Worm (Caenorhabditis elegans): ENCODE results near the gene lev-9.

lev-9 gene

DNA sequence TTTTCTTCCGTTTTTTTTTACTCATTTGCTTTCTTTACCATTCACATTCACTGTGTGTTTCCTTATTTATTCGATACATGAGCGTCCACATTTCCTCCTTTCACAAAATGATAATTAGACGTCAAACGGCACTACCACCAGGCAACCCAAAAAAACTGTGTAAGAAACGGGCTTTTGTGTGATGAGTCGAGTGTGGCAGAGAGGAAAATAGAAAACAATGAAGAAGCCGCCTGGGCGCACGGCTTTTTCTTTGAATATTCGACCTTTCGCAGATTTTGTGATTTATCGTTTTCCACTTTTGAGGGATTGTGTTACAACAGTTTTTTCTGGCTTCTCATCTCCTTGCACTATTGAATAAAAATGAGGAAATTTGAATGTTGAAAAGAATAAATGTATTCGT is 13.2 kb downstream of the lev-9 start:
- TF ChIP-seq blmp-1 (tag; optimal IDR thresholded peaks at IDR 0.05) (peak; percentile 23), rnt-1 (tag; optimal IDR thresholded peaks at IDR 0.05) (no peak)

DNA sequence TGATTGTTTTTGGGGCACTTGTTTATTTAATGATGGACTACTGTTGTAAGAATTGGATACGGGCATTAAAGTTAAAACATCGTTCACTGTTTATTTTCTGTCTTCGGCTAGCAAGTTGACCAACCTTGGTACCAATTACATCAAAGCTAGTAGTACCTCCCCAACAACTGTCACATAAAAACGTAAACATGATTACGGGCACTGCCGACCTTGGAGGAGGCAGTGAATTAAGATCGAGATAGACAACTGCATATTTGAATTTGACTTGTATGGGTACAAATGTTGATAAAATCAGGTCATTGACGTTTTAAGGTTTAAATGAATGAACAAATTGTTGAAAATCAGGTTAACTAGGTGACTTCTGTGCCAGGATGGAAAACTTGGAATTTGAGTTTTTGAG is 14.3 kb downstream of the lev-9 start:
- no peak for TF ChIP-seq hlh-17 (GFP tag; optimal IDR thresholded peaks at IDR 0.05; ENCODE audit: borderline replicate concordance)
- TF ChIP-seq egl-13 (tag; optimal IDR thresholded peaks at IDR 0.05), result no peak
- no peak for TF ChIP-seq unc-130 (tag; optimal IDR thresholded peaks at IDR 0.05)
- no peak for TF ChIP-seq unc-30 (tag; optimal IDR thresholded peaks at IDR 0.05)
- no peak for TF ChIP-seq irx-1 (tag; optimal IDR thresholded peaks at IDR 0.05)
- no peak for TF ChIP-seq alr-1 (tag; optimal IDR thresholded peaks at IDR 0.05; ENCODE audit: borderline replicate concordance)
- TF ChIP-seq mdl-1 (tag; optimal IDR thresholded peaks at IDR 0.05), result no peak
- TF ChIP-seq ztf-4 (tag; optimal IDR thresholded peaks at IDR 0.05), result no peak
- TF ChIP-seq ceh-90 (tag; optimal IDR thresholded peaks at IDR 0.05), result no peak
- TF ChIP-seq skn-1 (tag; optimal IDR thresholded peaks at IDR 0.05), result no peak
- no peak for TF ChIP-seq hlh-4 (tag; optimal IDR thresholded peaks at IDR 0.05)
- no peak for TF ChIP-seq F16B12.6 (tag; optimal IDR thresholded peaks at IDR 0.05)
- TF ChIP-seq blmp-1 (tag; optimal IDR thresholded peaks at IDR 0.05), result peak; percentile 33
- peak; percentile 46 for TF ChIP-seq snu-23 (GFP tag; optimal IDR thresholded peaks at IDR 0.05)
- TF ChIP-seq elt-3 (tag; optimal IDR thresholded peaks at IDR 0.05), result peak in 2 of 6 experiments; percentile 10 to 58
- peak; percentile 26 for TF ChIP-seq nhr-71 (tag; optimal IDR thresholded peaks at IDR 0.05)
- peak; percentile 93 for TF ChIP-seq nhr-85 (tag)
- TF ChIP-seq nhr-20 (tag; optimal IDR thresholded peaks at IDR 0.05), result peak; percentile 40
- TF ChIP-seq rnt-1 (tag; optimal IDR thresholded peaks at IDR 0.05), result no peak
- no peak for TF ChIP-seq ceh-63 (GFP tag; optimal IDR thresholded peaks at IDR 0.05)
- no peak for TF ChIP-seq sox-4 (tag; optimal IDR thresholded peaks at IDR 0.05)
- TF ChIP-seq unc-62 (GFP tag; optimal IDR thresholded peaks at IDR 0.05), result no peak
- no peak for TF ChIP-seq nhr-77 (tag; optimal IDR thresholded peaks at IDR 0.05)
- TF ChIP-seq nhr-47 (tag; optimal IDR thresholded peaks at IDR 0.05), result no peak
- TF ChIP-seq unc-86 (tag; optimal IDR thresholded peaks at IDR 0.05), result no peak
- no peak for TF ChIP-seq C16A3.4 (tag; optimal IDR thresholded peaks at IDR 0.05)
- no peak for TF ChIP-seq C34B4.2 (tag; optimal IDR thresholded peaks at IDR 0.05)
- TF ChIP-seq lin-15B (tag; optimal IDR thresholded peaks at IDR 0.05), result no peak
- TF ChIP-seq nhr-84 (tag; optimal IDR thresholded peaks at IDR 0.05), result no peak
- no peak for TF ChIP-seq nhr-11 (tag; optimal IDR thresholded peaks at IDR 0.05)
- no peak for TF ChIP-seq fkh-8 (tag; optimal IDR thresholded peaks at IDR 0.05)
- peak; percentile 70 for TF ChIP-seq lin-14 (GFP tag; optimal IDR thresholded peaks at IDR 0.05)
- no peak for TF ChIP-seq snpc-4 (tag; optimal IDR thresholded peaks at IDR 0.05)
- TF ChIP-seq nhr-19 (GFP tag; conservative IDR thresholded peaks at IDR 0.05), result no peak
- no peak for TF ChIP-seq fos-1 (tag; optimal IDR thresholded peaks at IDR 0.05)

DNA sequence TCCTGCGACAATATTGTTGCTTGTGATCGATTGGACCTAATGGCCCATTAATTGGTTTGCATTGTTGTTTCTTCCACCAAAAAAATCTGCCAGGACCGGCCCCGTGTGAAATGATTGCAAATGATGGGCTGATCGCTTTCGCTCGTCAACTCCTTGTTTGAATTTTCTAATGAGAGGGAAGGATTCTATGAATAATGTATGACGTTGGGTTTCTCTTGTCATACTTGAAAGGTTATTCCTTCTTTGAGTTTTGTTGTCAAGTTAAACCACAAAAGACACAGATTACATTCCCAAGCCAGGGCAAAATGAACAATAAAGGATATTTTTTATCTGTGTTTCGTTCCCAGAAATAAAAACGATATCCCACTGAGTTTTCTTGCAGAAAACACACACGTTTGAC is 14.8 kb downstream of the lev-9 start:
- TF ChIP-seq irx-1 (tag; optimal IDR thresholded peaks at IDR 0.05), result peak; percentile 26
- TF ChIP-seq mef-2 (tag; optimal IDR thresholded peaks at IDR 0.05), result no peak

DNA sequence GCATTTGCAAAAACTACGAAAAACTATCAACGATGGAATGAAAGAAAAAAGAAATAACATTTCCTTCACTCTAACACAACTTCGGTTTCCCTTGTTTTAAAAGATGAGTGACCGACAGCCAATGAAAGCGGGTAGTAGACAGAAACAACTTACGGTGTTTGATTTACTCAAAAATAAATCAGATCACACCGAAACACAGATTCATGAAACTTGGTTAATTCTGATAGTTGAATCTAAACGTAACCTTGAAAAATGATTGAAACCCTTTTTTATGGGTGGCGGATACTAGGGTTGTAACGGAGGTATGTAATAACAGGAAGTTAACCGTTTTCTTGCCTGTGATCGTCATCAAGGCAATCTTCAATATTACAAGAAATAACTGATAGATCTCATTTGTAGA is 16.2 kb downstream of the lev-9 start:
- TF ChIP-seq zag-1 (tag; optimal IDR thresholded peaks at IDR 0.05) (no peak), blmp-1 (tag; optimal IDR thresholded peaks at IDR 0.05) (peak; percentile 64), fkh-4 (tag; optimal IDR thresholded peaks at IDR 0.05; ENCODE audit: borderline replicate concordance) (no peak), Y116A8C.19 (tag; optimal IDR thresholded peaks at IDR 0.05; ENCODE audit: borderline replicate concordance) (no peak), dpl-1 (GFP tag; optimal IDR thresholded peaks at IDR 0.05) (no peak), nhr-19 (GFP tag; conservative IDR thresholded peaks at IDR 0.05) (0 out of 2 replicates have a peak, but pooled peaks have one; percentile 3), ama-1 (optimal IDR thresholded peaks at IDR 0.05) (no peak), tbx-2 (tag; optimal IDR thresholded peaks at IDR 0.05) (peak; percentile 10), elt-3 (tag; optimal IDR thresholded peaks at IDR 0.05) (peak in 3 of 6 experiments; percentile 23 to 66 (median 50)), unc-30 (tag; optimal IDR thresholded peaks at IDR 0.05) (no peak), ceh-88 (GFP tag; IDR thresholded peaks at IDR 0.05) (no peak), lin-13 (GFP tag; optimal IDR thresholded peaks at IDR 0.05) (no peak), pax-3 (tag; optimal IDR thresholded peaks at IDR 0.05) (no peak), sox-4 (tag; optimal IDR thresholded peaks at IDR 0.05) (no peak), snu-23 (GFP tag; optimal IDR thresholded peaks at IDR 0.05) (peak; percentile 52), irx-1 (tag; optimal IDR thresholded peaks at IDR 0.05) (peak; percentile 38), lin-14 (GFP tag; optimal IDR thresholded peaks at IDR 0.05) (peak; percentile 72), nhr-90 (tag; optimal IDR thresholded peaks at IDR 0.05; ENCODE audit: poor library complexity) (peak; percentile 64), nhr-71 (tag; optimal IDR thresholded peaks at IDR 0.05) (peak; percentile 69), C16A3.4 (tag; optimal IDR thresholded peaks at IDR 0.05) (no peak), nhr-76 (tag; optimal IDR thresholded peaks at IDR 0.05) (no peak), xbp-1 (tag; optimal IDR thresholded peaks at IDR 0.05) (no peak), rnt-1 (tag; optimal IDR thresholded peaks at IDR 0.05) (no peak), alr-1 (tag; optimal IDR thresholded peaks at IDR 0.05; ENCODE audit: borderline replicate concordance) (no peak), nhr-47 (tag; optimal IDR thresholded peaks at IDR 0.05) (peak; percentile 12)

Measured in whole organism, L1 larva.